Fruit fly (Drosophila melanogaster): ENCODE measurements around the gene Sf3a1.
A peak's percentile ranks its signal among the peaks of the same experiment; 100 is the strongest.

Gene Sf3a1

DNA sequence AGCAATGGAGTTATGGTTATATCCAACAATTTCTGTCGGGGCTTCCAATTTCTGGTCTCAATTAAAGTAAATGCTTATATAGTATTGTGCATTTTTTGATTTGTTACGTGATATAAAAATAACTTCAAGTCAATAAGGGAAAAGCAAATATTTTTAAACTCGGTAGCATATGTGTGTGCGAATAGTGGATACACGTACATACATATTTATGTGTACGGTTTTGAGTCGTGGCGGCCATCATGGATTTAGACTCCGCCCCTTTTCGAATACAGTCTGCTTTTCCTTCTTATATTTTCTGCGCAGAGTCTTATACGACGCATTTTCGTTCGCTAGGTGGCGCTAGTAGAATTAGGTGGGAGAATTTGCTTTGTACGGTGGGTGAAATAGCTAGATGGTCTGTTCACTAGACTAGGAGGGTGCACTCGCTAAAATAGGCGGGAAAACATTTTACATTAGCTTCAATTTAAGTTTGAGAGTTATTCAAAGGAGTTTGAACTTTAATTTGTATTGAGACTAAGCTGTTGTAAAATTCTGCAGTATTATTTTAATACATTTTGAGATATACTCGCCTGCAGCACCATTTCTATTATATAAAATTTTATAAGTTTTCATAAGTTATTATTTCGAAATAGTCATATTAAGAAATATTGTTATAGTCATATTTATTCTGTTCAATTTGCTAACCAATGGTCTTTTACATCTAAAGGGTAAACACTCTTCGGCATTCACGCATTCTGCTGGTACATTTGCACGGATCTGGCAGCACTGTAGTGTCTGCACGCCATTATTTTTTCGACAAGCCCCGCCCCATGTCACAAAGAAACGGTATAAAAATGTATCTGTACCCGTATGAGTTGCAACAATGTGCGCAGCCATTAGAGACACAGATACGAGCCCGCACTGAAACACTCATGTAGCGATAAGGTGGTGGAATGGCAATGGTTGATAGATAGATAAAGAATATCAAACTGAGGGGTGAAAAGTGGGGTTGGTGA, 32.5 kb downstream of the Sf3a1 start:
- TF ChIP-seq CG10348 (GFP tag; IDR thresholded peaks at IDR 0.05): no peak
- TF ChIP-seq CG12605 (GFP tag; IDR thresholded peaks at IDR 0.05): no peak
- no peak for TF ChIP-seq CG9948 (tag; optimal IDR thresholded peaks at IDR 0.05)
- peak; percentile 58 for TF ChIP-seq CG8159 (tag; optimal IDR thresholded peaks at IDR 0.05)
- no peak for TF ChIP-seq rn (GFP tag; IDR thresholded peaks at IDR 0.05)
- TF ChIP-seq CG15710 (tag; optimal IDR thresholded peaks at IDR 0.05): no peak
- TF ChIP-seq EcR (GFP tag; optimal IDR thresholded peaks at IDR 0.05): no peak
- peak; percentile 40 for TF ChIP-seq Snoo (tag; optimal IDR thresholded peaks at IDR 0.05)
- TF ChIP-seq CG17806 (tag; optimal IDR thresholded peaks at IDR 0.05): no peak
- peak; percentile 13 for TF ChIP-seq D1 (tag; optimal IDR thresholded peaks at IDR 0.05)
- peak; percentile 72; the same call in 1 of the 2 replicates for TF ChIP-seq CG32121 (GFP tag; IDR thresholded peaks at IDR 0.05)
- peak; percentile 44 for TF ChIP-seq CG34367 (tag; optimal IDR thresholded peaks at IDR 0.05)
- no peak for TF ChIP-seq fd96Ca (GFP tag; IDR thresholded peaks at IDR 0.05)
- no peak for TF ChIP-seq CG13204 (GFP tag; optimal IDR thresholded peaks at IDR 0.05)
- TF ChIP-seq Pif1B (GFP tag; optimal IDR thresholded peaks at IDR 0.05): peak; percentile 27
- TF ChIP-seq CG8301 (tag; optimal IDR thresholded peaks at IDR 0.05): no peak
- TF ChIP-seq gl (tag; optimal IDR thresholded peaks at IDR 0.05): peak; percentile 16
- no peak; the same call in 2 of the 3 replicates for TF ChIP-seq CG4496 (GFP tag; IDR thresholded peaks at IDR 0.05)
- peak; percentile 74 for TF ChIP-seq CG14655 (GFP tag; optimal IDR thresholded peaks at IDR 0.05)
- no peak for TF ChIP-seq Pif1A (GFP tag; optimal IDR thresholded peaks at IDR 0.05)
- TF ChIP-seq Ets98B (GFP tag; IDR thresholded peaks at IDR 0.05): peak; percentile 76

DNA sequence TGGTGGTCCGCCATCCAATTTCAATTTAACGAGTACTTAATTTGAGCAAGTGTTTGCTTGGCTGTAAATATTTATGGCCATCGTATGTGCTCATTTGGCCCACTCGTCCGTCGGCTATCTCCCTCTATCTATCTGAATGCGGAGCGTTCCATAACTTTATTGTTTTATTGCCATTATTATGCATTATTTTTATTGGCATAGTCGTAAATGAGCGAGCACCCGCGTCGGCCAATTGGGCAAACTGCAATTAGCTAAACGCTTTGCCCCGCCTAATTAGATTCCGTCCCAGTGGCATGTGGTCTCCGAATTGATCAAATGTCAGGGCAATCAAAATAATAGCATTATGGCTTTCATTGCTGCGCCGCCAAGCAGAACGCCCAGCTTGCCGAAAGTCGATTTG, 39.9 kb downstream of the Sf3a1 start:
- TF ChIP-seq fd96Ca (GFP tag; IDR thresholded peaks at IDR 0.05) (no peak), CG13204 (GFP tag; optimal IDR thresholded peaks at IDR 0.05) (no peak), CG32121 (GFP tag; IDR thresholded peaks at IDR 0.05) (no peak), CG8159 (tag; optimal IDR thresholded peaks at IDR 0.05) (no peak), Ets98B (GFP tag; IDR thresholded peaks at IDR 0.05) (no peak), CG17806 (tag; optimal IDR thresholded peaks at IDR 0.05) (no peak), CG8301 (tag; optimal IDR thresholded peaks at IDR 0.05) (no peak), Snoo (tag; optimal IDR thresholded peaks at IDR 0.05) (no peak), Pif1B (GFP tag; optimal IDR thresholded peaks at IDR 0.05) (no peak), gl (tag; optimal IDR thresholded peaks at IDR 0.05) (no peak), Pif1A (GFP tag; optimal IDR thresholded peaks at IDR 0.05) (no peak)

DNA sequence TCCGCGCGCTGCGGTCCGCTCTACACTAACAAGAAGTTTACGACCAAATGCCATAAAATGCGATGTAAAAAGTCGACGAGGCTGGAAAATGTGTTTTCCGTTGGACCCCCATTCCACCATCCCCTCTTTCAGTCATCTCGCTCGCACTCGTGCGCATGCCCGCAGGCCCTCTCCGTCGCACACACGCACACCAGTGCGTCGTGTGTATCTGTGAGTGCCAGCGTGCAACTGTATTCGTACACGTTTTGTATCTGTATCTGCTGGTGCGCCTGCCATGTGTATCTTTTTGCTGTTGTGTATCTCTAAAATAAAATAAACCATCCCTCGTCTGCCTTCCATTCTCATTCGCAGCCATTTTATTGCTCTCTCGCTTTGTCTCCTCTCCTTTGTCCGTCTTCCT, 41.9 kb downstream of the Sf3a1 start:
- TF ChIP-seq fd96Ca (GFP tag; IDR thresholded peaks at IDR 0.05): no peak
- TF ChIP-seq Snoo (tag; optimal IDR thresholded peaks at IDR 0.05): no peak
- no peak for TF ChIP-seq CG8301 (tag; optimal IDR thresholded peaks at IDR 0.05)
- no peak for TF ChIP-seq CG17806 (tag; optimal IDR thresholded peaks at IDR 0.05)
- TF ChIP-seq CG12605 (GFP tag; IDR thresholded peaks at IDR 0.05): no peak
- TF ChIP-seq gl (tag; optimal IDR thresholded peaks at IDR 0.05): no peak
- TF ChIP-seq CG9948 (tag; optimal IDR thresholded peaks at IDR 0.05): no peak
- no peak for TF ChIP-seq Pif1B (GFP tag; optimal IDR thresholded peaks at IDR 0.05)
- no peak for TF ChIP-seq CG32121 (GFP tag; IDR thresholded peaks at IDR 0.05)
- TF ChIP-seq CG14655 (GFP tag; optimal IDR thresholded peaks at IDR 0.05): no peak
- TF ChIP-seq Pif1A (GFP tag; optimal IDR thresholded peaks at IDR 0.05): no peak
- no peak for TF ChIP-seq CG4496 (GFP tag; IDR thresholded peaks at IDR 0.05)
- TF ChIP-seq Ets98B (GFP tag; IDR thresholded peaks at IDR 0.05): no peak
- TF ChIP-seq D1 (tag; optimal IDR thresholded peaks at IDR 0.05): no peak
- no peak for TF ChIP-seq CG13204 (GFP tag; optimal IDR thresholded peaks at IDR 0.05)
- TF ChIP-seq CG8159 (tag; optimal IDR thresholded peaks at IDR 0.05): no peak
- TF ChIP-seq CG15710 (tag; optimal IDR thresholded peaks at IDR 0.05): no peak
- no peak for TF ChIP-seq EcR (GFP tag; optimal IDR thresholded peaks at IDR 0.05)

DNA sequence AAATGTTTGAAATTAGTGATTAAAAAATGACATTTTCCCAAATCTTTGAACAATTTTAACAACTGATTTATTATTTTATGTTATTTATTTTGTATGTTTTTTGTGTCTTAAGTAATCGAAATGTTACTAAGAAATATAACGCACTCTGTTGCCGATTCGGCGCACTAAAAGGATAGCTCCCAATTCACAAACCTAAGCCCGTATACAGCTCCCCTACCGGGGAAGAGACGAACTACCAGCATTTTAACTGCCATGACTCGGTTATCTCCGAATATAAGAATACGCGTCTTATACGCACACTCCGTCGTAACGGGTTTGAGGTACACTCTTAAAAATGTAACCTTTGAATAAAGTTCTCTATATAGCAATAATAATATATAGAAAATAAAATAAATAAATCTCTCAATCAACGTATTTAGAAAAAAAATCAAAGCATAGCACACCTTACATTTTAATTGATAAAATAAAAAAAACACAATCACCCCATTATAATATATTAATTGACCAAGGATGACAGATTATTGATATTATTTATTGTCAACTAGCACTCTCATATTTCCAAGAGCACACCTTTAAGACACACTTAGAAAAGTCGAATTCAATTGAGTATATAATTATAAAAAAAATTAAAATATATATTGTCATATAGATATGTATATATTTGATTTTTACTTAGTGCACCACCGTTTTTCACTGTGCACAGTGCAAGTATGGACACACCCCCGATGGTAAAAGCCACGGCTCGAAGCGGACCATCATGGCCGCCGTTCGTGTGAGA, 44.2 kb downstream of the Sf3a1 start:
- peak; percentile 85 for TF ChIP-seq CG8159 (tag; optimal IDR thresholded peaks at IDR 0.05)
- TF ChIP-seq Ets98B (GFP tag; IDR thresholded peaks at IDR 0.05): peak; percentile 25; the same call in 1 of the 2 replicates
- TF ChIP-seq CG9948 (tag; optimal IDR thresholded peaks at IDR 0.05): peak; percentile 85
- no peak for TF ChIP-seq CG12605 (GFP tag; IDR thresholded peaks at IDR 0.05)
- no peak for TF ChIP-seq CG10348 (GFP tag; IDR thresholded peaks at IDR 0.05)
- peak; percentile 47 for TF ChIP-seq Pif1A (GFP tag; optimal IDR thresholded peaks at IDR 0.05)
- peak; percentile 69 for TF ChIP-seq CG8301 (tag; optimal IDR thresholded peaks at IDR 0.05)
- peak; percentile 69 for TF ChIP-seq CG32121 (GFP tag; IDR thresholded peaks at IDR 0.05)
- peak; percentile 44 for TF ChIP-seq CG13204 (GFP tag; optimal IDR thresholded peaks at IDR 0.05)
- peak; percentile 11 for TF ChIP-seq D1 (tag; optimal IDR thresholded peaks at IDR 0.05)
- peak; percentile 82 for TF ChIP-seq CG15710 (tag; optimal IDR thresholded peaks at IDR 0.05)
- TF ChIP-seq Snoo (tag; optimal IDR thresholded peaks at IDR 0.05): peak; percentile 80
- peak; percentile 63 for TF ChIP-seq CG34367 (tag; optimal IDR thresholded peaks at IDR 0.05)
- no peak for TF ChIP-seq CG17806 (tag; optimal IDR thresholded peaks at IDR 0.05)
- TF ChIP-seq Pif1B (GFP tag; optimal IDR thresholded peaks at IDR 0.05): peak; percentile 41
- peak; percentile 91 for TF ChIP-seq CG14655 (GFP tag; optimal IDR thresholded peaks at IDR 0.05)
- TF ChIP-seq CG4496 (GFP tag; IDR thresholded peaks at IDR 0.05): no peak; the same call in 2 of the 3 replicates
- TF ChIP-seq fd96Ca (GFP tag; IDR thresholded peaks at IDR 0.05): no peak

DNA sequence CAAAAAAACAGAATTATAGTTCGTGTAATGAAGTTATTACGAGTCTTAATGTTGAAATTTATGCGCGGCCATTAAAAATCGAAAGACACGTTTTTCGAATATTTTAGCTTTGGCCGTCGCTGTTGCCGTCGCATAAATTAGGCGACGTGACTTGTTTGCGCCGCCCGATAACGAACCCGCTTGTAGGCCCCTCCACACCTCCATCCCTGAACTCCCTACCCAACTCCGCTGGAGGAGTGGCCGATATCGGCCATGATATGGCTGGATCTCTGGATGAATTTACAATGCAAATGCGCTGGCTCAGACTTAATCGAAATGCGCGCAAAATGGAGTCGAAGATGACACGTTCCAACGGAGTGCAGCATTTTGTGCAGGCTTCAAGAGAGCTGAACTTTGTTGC, 47.7 kb downstream of the Sf3a1 start:
- TF ChIP-seq fd96Ca (GFP tag; IDR thresholded peaks at IDR 0.05) (no peak), rn (GFP tag; IDR thresholded peaks at IDR 0.05) (no peak), CG34367 (tag; optimal IDR thresholded peaks at IDR 0.05) (no peak), D1 (tag; optimal IDR thresholded peaks at IDR 0.05) (no peak), CG32121 (GFP tag; IDR thresholded peaks at IDR 0.05) (no peak), CG15710 (tag; optimal IDR thresholded peaks at IDR 0.05) (no peak), gl (tag; optimal IDR thresholded peaks at IDR 0.05) (no peak), CG4496 (GFP tag; IDR thresholded peaks at IDR 0.05) (no peak), CG9948 (tag; optimal IDR thresholded peaks at IDR 0.05) (no peak), Pif1B (GFP tag; optimal IDR thresholded peaks at IDR 0.05) (no peak), Ets98B (GFP tag; IDR thresholded peaks at IDR 0.05) (no peak), CG12605 (GFP tag; IDR thresholded peaks at IDR 0.05) (no peak), CG10348 (GFP tag; IDR thresholded peaks at IDR 0.05) (no peak)

Data from whole organism, pupa.